Worm (Caenorhabditis elegans): ENCODE data around the gene F13C5.5.

The F13C5.5 gene

DNA sequence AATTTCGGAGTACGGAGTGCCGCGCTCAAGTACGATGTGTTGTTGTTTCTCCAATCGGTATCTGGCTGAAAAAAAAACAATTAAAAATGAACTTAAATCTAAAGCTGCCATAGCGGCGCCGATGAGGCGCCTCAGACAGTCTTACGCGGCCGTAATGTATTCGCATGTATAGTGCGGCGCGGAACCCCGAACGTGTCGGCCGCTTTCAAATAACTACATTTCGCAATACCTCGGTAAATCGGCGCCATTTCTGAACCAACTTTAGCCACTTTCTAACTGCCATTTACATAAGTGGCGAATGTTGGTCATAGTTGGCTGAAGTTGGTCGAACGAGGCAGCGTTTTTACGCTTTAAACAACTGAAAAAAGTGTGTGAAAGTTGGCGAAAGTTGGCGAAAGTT is 4.5 kb upstream of the F13C5.5 start:
- TF ChIP-seq Y55F3AM.14 (GFP tag; optimal IDR thresholded peaks at IDR 0.05) (no peak), nhr-6 (tag; optimal IDR thresholded peaks at IDR 0.05) (no peak), snpc-4 (tag; optimal IDR thresholded peaks at IDR 0.05) (peak; percentile 29), ceh-16 (tag; optimal IDR thresholded peaks at IDR 0.05) (no peak), mbf-1 (tag; optimal IDR thresholded peaks at IDR 0.05) (no peak), F13H6.1 (tag; optimal IDR thresholded peaks at IDR 0.05) (no peak)

DNA sequence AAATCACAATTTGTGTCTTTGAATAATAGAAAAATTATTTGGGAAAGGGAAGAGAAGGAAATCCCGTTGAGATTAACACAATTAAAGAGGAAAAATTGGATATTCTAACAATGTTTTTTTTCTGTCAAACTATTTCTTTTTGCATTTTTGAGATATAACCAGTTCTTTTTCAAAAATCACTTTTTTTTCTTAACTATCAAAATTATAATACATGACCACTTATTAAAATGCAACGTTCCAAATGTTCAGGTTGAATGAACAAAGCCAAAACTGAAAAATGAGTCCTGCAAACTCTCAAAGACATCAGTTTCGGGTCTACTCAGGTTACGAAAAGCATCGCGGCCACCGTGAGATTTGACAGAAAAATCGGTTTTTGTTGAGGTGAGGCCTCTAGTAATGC is 1.3 kb upstream of the F13C5.5 start:
- TF ChIP-seq nhr-237 (tag; optimal IDR thresholded peaks at IDR 0.05) (no peak), zag-1 (tag; optimal IDR thresholded peaks at IDR 0.05) (no peak), alr-1 (tag; optimal IDR thresholded peaks at IDR 0.05) (no peak), unc-55 (GFP tag; optimal IDR thresholded peaks at IDR 0.05) (no peak), ceh-82 (tag; optimal IDR thresholded peaks at IDR 0.05) (no peak), nhr-23 (tag; optimal IDR thresholded peaks at IDR 0.05) (no peak), mab-5 (tag; optimal IDR thresholded peaks at IDR 0.05) (no peak), nhr-11 (tag; optimal IDR thresholded peaks at IDR 0.05) (no peak), skn-1 (tag; optimal IDR thresholded peaks at IDR 0.05) (no peak), ztf-1 (GFP tag; conservative IDR thresholded peaks at IDR 0.05) (no peak), aly-2 (tag; optimal IDR thresholded peaks at IDR 0.05) (no peak), mdl-1 (tag; optimal IDR thresholded peaks at IDR 0.05) (no peak), unc-62 (GFP tag; optimal IDR thresholded peaks at IDR 0.05) (no peak)

DNA sequence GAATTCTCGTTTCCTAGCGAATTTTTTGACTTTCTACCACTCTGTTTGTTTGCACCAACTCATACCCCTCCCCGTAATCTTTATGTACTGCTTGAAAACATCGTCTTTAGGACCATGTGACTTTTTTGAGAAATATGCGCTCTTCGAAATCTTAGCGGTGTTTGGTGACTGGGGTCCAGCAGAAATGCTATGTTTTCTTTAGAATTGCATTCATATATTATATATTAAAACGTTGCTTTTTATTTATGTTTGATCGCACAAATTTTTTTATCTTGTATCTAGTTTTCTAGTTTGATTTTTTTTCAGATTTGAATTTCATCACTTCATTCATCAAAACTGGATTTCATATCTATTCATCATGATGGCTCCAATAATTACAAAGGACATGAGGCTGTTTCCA is 6.4 kb downstream of the F13C5.5 start, which contains the start of gene F13C5.1:
Gene F13C5.1, plus strand, starts transcription at position 301 of the 400 bp plus-strand sequence.
- no peak for TF ChIP-seq ztf-4 (tag; optimal IDR thresholded peaks at IDR 0.05)
- no peak for TF ChIP-seq Y55F3AM.14 (GFP tag; optimal IDR thresholded peaks at IDR 0.05)
- no peak for TF ChIP-seq unc-62 (GFP tag; optimal IDR thresholded peaks at IDR 0.05)

DNA sequence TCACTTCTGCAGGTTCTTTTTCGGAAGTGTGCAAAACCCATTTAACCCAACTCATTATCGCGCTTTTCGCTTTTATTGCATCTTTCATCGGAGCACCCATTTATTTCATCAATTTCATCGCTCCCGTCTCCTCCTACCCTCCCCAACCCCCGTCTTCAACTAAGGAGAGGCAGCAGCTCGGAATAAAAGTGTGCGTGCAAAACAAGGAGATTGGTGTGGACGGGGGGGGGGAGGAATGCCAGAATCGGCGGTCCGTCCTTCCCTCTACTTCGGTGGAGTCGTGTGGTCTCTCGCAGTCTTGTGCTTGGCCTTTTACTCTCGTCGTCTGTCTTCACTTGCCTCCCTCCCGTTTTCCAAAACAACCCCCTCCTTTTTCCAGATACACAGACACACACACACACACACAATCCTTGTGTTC is 6.9 kb downstream of the F13C5.5 start:
- peak in 1 of 2 experiments; percentile 37 for TF ChIP-seq mdl-1 (tag; optimal IDR thresholded peaks at IDR 0.05)
- no peak for TF ChIP-seq sma-9 (GFP tag; optimal IDR thresholded peaks at IDR 0.05)
- no peak for TF ChIP-seq sma-9 (tag; optimal IDR thresholded peaks at IDR 0.05)
- TF ChIP-seq nhr-129 (tag; optimal IDR thresholded peaks at IDR 0.05) = peak; percentile 66
- TF ChIP-seq F13H6.1 (tag; optimal IDR thresholded peaks at IDR 0.05) = peak; percentile 37
- peak; percentile 43 for TF ChIP-seq crh-2 (tag; optimal IDR thresholded peaks at IDR 0.05)
- TF ChIP-seq sem-4 (tag; optimal IDR thresholded peaks at IDR 0.05) = peak; percentile 18
- no peak for TF ChIP-seq ztf-4 (tag; optimal IDR thresholded peaks at IDR 0.05)
- no peak for TF ChIP-seq nhr-77 (tag; optimal IDR thresholded peaks at IDR 0.05)
- TF ChIP-seq sma-3 (GFP tag; optimal IDR thresholded peaks at IDR 0.05) = no peak
- peak; percentile 76 for TF ChIP-seq unc-55 (GFP tag; optimal IDR thresholded peaks at IDR 0.05)
- no peak for TF ChIP-seq unc-62 (GFP tag; optimal IDR thresholded peaks at IDR 0.05)
- TF ChIP-seq C34F6.9 (tag; optimal IDR thresholded peaks at IDR 0.05) = peak; percentile 62
- no peak for TF ChIP-seq ZK546.5 (tag; optimal IDR thresholded peaks at IDR 0.05)
- TF ChIP-seq lsy-2 (tag; optimal IDR thresholded peaks at IDR 0.05) = peak in 1 of 2 experiments; percentile 4
- TF ChIP-seq mbf-1 (tag; optimal IDR thresholded peaks at IDR 0.05) = no peak
- no peak for TF ChIP-seq mab-5 (tag; optimal IDR thresholded peaks at IDR 0.05)
- TF ChIP-seq lin-11 (tag; optimal IDR thresholded peaks at IDR 0.05) = peak; percentile 30
- TF ChIP-seq nhr-11 (tag; optimal IDR thresholded peaks at IDR 0.05) = no peak
- no peak for TF ChIP-seq lin-39 (tag; optimal IDR thresholded peaks at IDR 0.05)
- TF ChIP-seq zag-1 (tag; optimal IDR thresholded peaks at IDR 0.05) = peak; percentile 61
- no peak for TF ChIP-seq R02D3.7 (tag; optimal IDR thresholded peaks at IDR 0.05)
- TF ChIP-seq ztf-1 (GFP tag; conservative IDR thresholded peaks at IDR 0.05) = no peak

DNA sequence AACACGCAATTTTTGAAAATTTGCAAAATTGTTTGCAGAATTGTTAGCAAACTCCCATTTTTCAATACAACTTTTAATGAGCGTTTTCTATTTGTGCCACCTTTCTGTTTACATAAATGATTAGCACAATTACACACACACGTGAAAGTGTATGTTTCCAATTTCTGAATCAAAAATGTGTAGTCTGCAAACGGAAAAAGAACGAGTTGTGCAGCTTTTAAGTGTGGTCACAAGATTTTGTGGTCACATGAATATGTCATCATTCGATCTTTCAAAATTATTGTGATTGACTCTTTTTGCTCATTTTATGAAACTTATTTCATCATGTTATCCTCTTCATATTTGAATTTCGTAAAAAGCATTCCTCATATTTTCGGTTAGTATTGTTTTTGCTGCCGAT is 7.6 kb downstream of the F13C5.5 start:
- TF ChIP-seq sma-9 (GFP tag; optimal IDR thresholded peaks at IDR 0.05) = peak; percentile 72
- no peak for TF ChIP-seq sma-9 (tag; optimal IDR thresholded peaks at IDR 0.05)
- no peak for TF ChIP-seq aly-2 (tag; optimal IDR thresholded peaks at IDR 0.05)
- no peak for TF ChIP-seq nhr-77 (tag; optimal IDR thresholded peaks at IDR 0.05)
- peak; percentile 8 for TF ChIP-seq skn-1 (tag; optimal IDR thresholded peaks at IDR 0.05)
- TF ChIP-seq nhr-129 (tag; optimal IDR thresholded peaks at IDR 0.05) = peak; percentile 55
- no peak for TF ChIP-seq nhr-237 (tag; optimal IDR thresholded peaks at IDR 0.05)
- no peak for TF ChIP-seq ZK546.5 (tag; optimal IDR thresholded peaks at IDR 0.05)
- TF ChIP-seq snpc-4 (tag; optimal IDR thresholded peaks at IDR 0.05) = no peak
- peak; percentile 20 for TF ChIP-seq gmeb-1 (tag; optimal IDR thresholded peaks at IDR 0.05)
- TF ChIP-seq unc-62 (GFP tag; optimal IDR thresholded peaks at IDR 0.05) = no peak
- TF ChIP-seq crh-2 (tag; optimal IDR thresholded peaks at IDR 0.05) = peak; percentile 74
- peak; percentile 38 for TF ChIP-seq C34F6.9 (tag; optimal IDR thresholded peaks at IDR 0.05)
- peak in 1 of 2 experiments; percentile 24 for TF ChIP-seq lsy-2 (tag; optimal IDR thresholded peaks at IDR 0.05)
- TF ChIP-seq unc-55 (GFP tag; optimal IDR thresholded peaks at IDR 0.05) = no peak

Measured in whole organism, L2 larva.